Fruit fly (Drosophila melanogaster) whole organism, embryonic: ENCODE data around the gene crq.

Experiments used
- Antp ChIP-seq: fragments of 200-800 bp; sonication (Bioruptor generic); optimal IDR thresholded peaks from 3 replicates; lab custom pipeline; 2016; ENCODE audit warnings: missing biosample characterization, missing genetic modification characterization
- CG10209 ChIP-seq: fragments of 200-800 bp; sonication (Bioruptor generic); optimal IDR thresholded peaks from 3 replicates; lab custom pipeline; 2017; ENCODE audit warnings: missing biosample characterization, mild to moderate bottlenecking, missing genetic modification characterization, missing genetic modification reagents
- CG12391 ChIP-seq: fragments of 200-800 bp; sonication (Bioruptor generic); optimal IDR thresholded peaks from 3 replicates; lab custom pipeline; 2018; ENCODE audit warnings: missing biosample characterization, mild to moderate bottlenecking, missing genetic modification characterization, moderate library complexity
- CG14014 ChIP-seq: fragments of 200-800 bp; sonication (Bioruptor generic); IDR thresholded peaks from 2 replicates; pipeline ENCODE4 v1.3.6; 2022; ENCODE audit warnings: missing biosample characterization, missing genetic modification characterization
- CG18476 ChIP-seq: fragments of 200-800 bp; sonication (Bioruptor generic); optimal IDR thresholded peaks from 2 replicates; lab custom pipeline; 2016; ENCODE audit warnings: missing biosample characterization, mild to moderate bottlenecking, missing genetic modification characterization
- CG2120 ChIP-seq: fragments of 200-800 bp; sonication (Bioruptor generic); optimal IDR thresholded peaks from 3 replicates; lab custom pipeline; 2016; ENCODE audit warnings: missing biosample characterization, missing genetic modification characterization
- CG2202 ChIP-seq: fragments of 200-800 bp; sonication (Bioruptor generic); optimal IDR thresholded peaks from 2 replicates; lab custom pipeline; 2018; ENCODE audit warnings: missing biosample characterization, mild to moderate bottlenecking, missing genetic modification characterization
- CG2875 ChIP-seq: fragments of 200-800 bp; sonication (Bioruptor generic); optimal IDR thresholded peaks from 2 replicates; lab custom pipeline; 2017; ENCODE audit warnings: missing biosample characterization, mild to moderate bottlenecking, missing genetic modification characterization, missing genetic modification reagents
- CG2889 ChIP-seq: fragments of 200-800 bp; sonication (Bioruptor generic); IDR thresholded peaks from 3 replicates; pipeline ENCODE4 v1.3.6; 2022; ENCODE audit warnings: missing biosample characterization, missing genetic modification characterization
- CG30403 ChIP-seq: fragments of 200-800 bp; sonication (Bioruptor generic); optimal IDR thresholded peaks from 3 replicates; lab custom pipeline; 2016; ENCODE audit warnings: missing biosample characterization, missing genetic modification characterization
- CG30431 ChIP-seq: fragments of 200-800 bp; sonication (Bioruptor generic); optimal IDR thresholded peaks from 2 replicates; lab custom pipeline; 2017; ENCODE audit warnings: missing biosample characterization, missing genetic modification characterization
- CG34224 ChIP-seq: fragments of 200-800 bp; sonication (Bioruptor generic); IDR thresholded peaks from 3 replicates; pipeline ENCODE4 v1.3.6; 2022; ENCODE audit warnings: missing biosample characterization, missing genetic modification characterization; ENCODE audit not compliant: partially characterized antibody
- CG34422 ChIP-seq: fragments of 200-800 bp; sonication (Bioruptor generic); IDR thresholded peaks from 3 replicates; pipeline ENCODE4 v1.3.6; 2022; ENCODE audit warnings: missing biosample characterization, missing genetic modification characterization
- CG4360 ChIP-seq: fragments of 200-800 bp; sonication (Bioruptor generic); IDR thresholded peaks from 2 replicates; pipeline ENCODE4 v1.3.6; 2022; ENCODE audit warnings: missing biosample characterization, missing genetic modification characterization
- CG43689 ChIP-seq: fragments of 200-800 bp; sonication (Bioruptor generic); IDR thresholded peaks from 2 replicates; pipeline ENCODE4 v1.3.6; 2022; ENCODE audit warnings: missing biosample characterization, missing genetic modification characterization
- CG5953 ChIP-seq: fragments of 200-800 bp; sonication (Bioruptor generic); IDR thresholded peaks from 2 replicates; pipeline ENCODE4 v1.3.6; 2022; ENCODE audit warnings: missing biosample characterization, missing genetic modification characterization
- CG7839 ChIP-seq: fragments of 200-800 bp; sonication (Bioruptor generic); optimal IDR thresholded peaks from 3 replicates; lab custom pipeline; 2018; ENCODE audit warnings: missing biosample characterization, mild to moderate bottlenecking, missing genetic modification characterization, moderate library complexity
- CG8281 ChIP-seq: fragments of 200-800 bp; sonication (Bioruptor generic); optimal IDR thresholded peaks from 2 replicates; lab custom pipeline; 2018; ENCODE audit warnings: missing biosample characterization, mild to moderate bottlenecking, missing genetic modification characterization, moderate library complexity
- CG8388 ChIP-seq: fragments of 200-800 bp; sonication (Bioruptor generic); optimal IDR thresholded peaks from 2 replicates; lab custom pipeline; 2019; ENCODE audit warnings: missing biosample characterization, mild to moderate bottlenecking, missing genetic modification characterization, moderate library complexity
- CG9215 ChIP-seq: fragments of 200-800 bp; sonication (Bioruptor generic); IDR thresholded peaks from 2 replicates; pipeline ENCODE4 v1.3.6; 2022; ENCODE audit warnings: missing biosample characterization, missing genetic modification characterization
- CG9437 ChIP-seq: fragments of 200-800 bp; sonication (Bioruptor generic); optimal IDR thresholded peaks from 2 replicates; lab custom pipeline; 2018; ENCODE audit warnings: missing biosample characterization, mild to moderate bottlenecking, missing genetic modification characterization
- CG9727 ChIP-seq: fragments of 200-800 bp; sonication (Bioruptor generic); optimal IDR thresholded peaks from 3 replicates; lab custom pipeline; 2017; ENCODE audit warnings: missing biosample characterization, mild to moderate bottlenecking, missing genetic modification characterization
- CG9817 ChIP-seq: fragments of 200-800 bp; sonication (Bioruptor generic); optimal IDR thresholded peaks from 2 replicates; lab custom pipeline; 2018; ENCODE audit warnings: missing biosample characterization, mild to moderate bottlenecking, missing genetic modification characterization, moderate library complexity
- Dek ChIP-seq: fragments of 200-800 bp; sonication (Bioruptor generic); optimal IDR thresholded peaks from 3 replicates; lab custom pipeline; 2019; ENCODE audit warnings: missing biosample characterization, mild to moderate bottlenecking, missing genetic modification characterization, moderate library complexity
- Ets65A ChIP-seq: fragments of 200-800 bp; sonication (Bioruptor generic); peaks from one replicate; lab custom pipeline; 2016; ENCODE audit warnings: missing biosample characterization, missing genetic modification characterization
- Gug ChIP-seq: fragments of 200-800 bp; sonication (Bioruptor generic); IDR thresholded peaks from 4 replicates; pipeline ENCODE4 v1.3.6; 2022; ENCODE audit warnings: missing biosample characterization, missing genetic modification characterization
- HmgD ChIP-seq: fragments of 200-800 bp; sonication (Bioruptor generic); optimal IDR thresholded peaks from 3 replicates; lab custom pipeline; 2016; ENCODE audit warnings: missing biosample characterization, missing genetic modification characterization
- Hr3 ChIP-seq: fragments of 200-800 bp; sonication (Bioruptor generic); optimal IDR thresholded peaks from 3 replicates; lab custom pipeline; 2016; ENCODE audit warnings: missing biosample characterization, missing genetic modification characterization
- Meics ChIP-seq: fragments of 200-800 bp; sonication (Bioruptor generic); optimal IDR thresholded peaks from 2 replicates; lab custom pipeline; 2017; ENCODE audit warnings: missing biosample characterization, mild to moderate bottlenecking, missing genetic modification characterization
- Neu2 ChIP-seq: fragments of 200-800 bp; sonication (Bioruptor generic); optimal IDR thresholded peaks from 3 replicates; lab custom pipeline; 2016; ENCODE audit warnings: missing biosample characterization, missing genetic modification characterization, borderline replicate concordance
- NfI ChIP-seq: fragments of 200-800 bp; sonication (Bioruptor generic); optimal IDR thresholded peaks from 3 replicates; lab custom pipeline; 2018; ENCODE audit warnings: missing biosample characterization, mild to moderate bottlenecking, missing genetic modification characterization, moderate library complexity
- Sox100B ChIP-seq: fragments of 200-800 bp; sonication (Bioruptor generic); optimal IDR thresholded peaks from 3 replicates; lab custom pipeline; 2018; ENCODE audit warnings: missing biosample characterization, mild to moderate bottlenecking, missing genetic modification characterization
- Spps ChIP-seq: fragments of 200-800 bp; sonication (Bioruptor generic); optimal IDR thresholded peaks from 2 replicates; lab custom pipeline; 2018; ENCODE audit warnings: missing biosample characterization, mild to moderate bottlenecking, missing genetic modification characterization
- bbx ChIP-seq: fragments of 200-800 bp; sonication (Bioruptor generic); IDR thresholded peaks from 2 replicates; pipeline ENCODE4 v1.3.6; 2022; ENCODE audit warnings: missing biosample characterization, missing genetic modification characterization; ENCODE audit not compliant: partially characterized antibody
- crc ChIP-seq: fragments of 200-800 bp; sonication (Bioruptor generic); optimal IDR thresholded peaks from 2 replicates; lab custom pipeline; 2016; ENCODE audit warnings: missing biosample characterization, missing genetic modification characterization
- dmrt99B ChIP-seq: fragments of 200-800 bp; sonication (Bioruptor generic); optimal IDR thresholded peaks from 2 replicates; lab custom pipeline; 2018; ENCODE audit warnings: missing biosample characterization, mild to moderate bottlenecking, missing genetic modification characterization, moderate library complexity
- esg ChIP-seq: fragments of 200-800 bp; sonication (Bioruptor generic); conservative IDR thresholded peaks from 2 replicates; pipeline ENCODE4 v1.3.6; 2022; ENCODE audit warnings: missing biosample characterization, missing genetic modification characterization
- fd64A ChIP-seq: fragments of 200-800 bp; sonication (Bioruptor generic); optimal IDR thresholded peaks from 3 replicates; lab custom pipeline; 2018; ENCODE audit warnings: missing biosample characterization, mild to moderate bottlenecking, missing genetic modification characterization
- ind ChIP-seq: fragments of 200-800 bp; sonication (Bioruptor generic); optimal IDR thresholded peaks from 3 replicates; lab custom pipeline; 2016; ENCODE audit warnings: missing biosample characterization, missing genetic modification characterization
- insv ChIP-seq, 2 experiments: fragments of 200-800 bp; sonication (Bioruptor generic); optimal IDR thresholded peaks; 3 replicates each; lab custom pipeline; 2016 to 2018; ENCODE audit warnings: missing biosample characterization in 2 of 2, missing genetic modification characterization in 2 of 2
- jumu ChIP-seq: fragments of 200-800 bp; sonication (Bioruptor generic); optimal IDR thresholded peaks from 3 replicates; lab custom pipeline; 2016; ENCODE audit warnings: missing biosample characterization, missing genetic modification characterization
- lilli ChIP-seq: fragments of 200-800 bp; sonication (Bioruptor generic); optimal IDR thresholded peaks from 3 replicates; lab custom pipeline; 2016; ENCODE audit warnings: missing biosample characterization, missing genetic modification characterization
- luna ChIP-seq: fragments of 200-800 bp; sonication (Bioruptor generic); optimal IDR thresholded peaks from 2 replicates; lab custom pipeline; 2016; ENCODE audit warnings: missing biosample characterization, missing genetic modification characterization
- pzg ChIP-seq: fragments of 200-800 bp; sonication (Bioruptor generic); optimal IDR thresholded peaks from 3 replicates; lab custom pipeline; 2018; ENCODE audit warnings: missing biosample characterization, mild to moderate bottlenecking, missing genetic modification characterization, moderate library complexity
- scrt ChIP-seq: fragments of 200-800 bp; sonication (Bioruptor generic); optimal IDR thresholded peaks from 2 replicates; lab custom pipeline; 2018; ENCODE audit warnings: missing biosample characterization, mild to moderate bottlenecking, missing genetic modification characterization, moderate library complexity
- sd ChIP-seq: fragments of 200-800 bp; sonication (Bioruptor generic); optimal IDR thresholded peaks from 3 replicates; lab custom pipeline; 2018; ENCODE audit warnings: missing biosample characterization, mild to moderate bottlenecking, missing genetic modification characterization, moderate library complexity
- tap ChIP-seq: fragments of 200-800 bp; optimal IDR thresholded peaks from 3 replicates; lab custom pipeline; 2019; ENCODE audit warnings: missing biosample characterization, mild to moderate bottlenecking, missing genetic modification characterization, moderate library complexity
- trem ChIP-seq: fragments of 200-800 bp; optimal IDR thresholded peaks from 3 replicates; lab custom pipeline; 2019; ENCODE audit warnings: missing biosample characterization, mild to moderate bottlenecking, missing genetic modification characterization, moderate library complexity
- wor ChIP-seq: fragments of 200-800 bp; sonication (Bioruptor generic); IDR thresholded peaks from 2 replicates; pipeline ENCODE4 v1.3.6; 2022; ENCODE audit warnings: missing biosample characterization, missing genetic modification characterization

The crq gene

DNA sequence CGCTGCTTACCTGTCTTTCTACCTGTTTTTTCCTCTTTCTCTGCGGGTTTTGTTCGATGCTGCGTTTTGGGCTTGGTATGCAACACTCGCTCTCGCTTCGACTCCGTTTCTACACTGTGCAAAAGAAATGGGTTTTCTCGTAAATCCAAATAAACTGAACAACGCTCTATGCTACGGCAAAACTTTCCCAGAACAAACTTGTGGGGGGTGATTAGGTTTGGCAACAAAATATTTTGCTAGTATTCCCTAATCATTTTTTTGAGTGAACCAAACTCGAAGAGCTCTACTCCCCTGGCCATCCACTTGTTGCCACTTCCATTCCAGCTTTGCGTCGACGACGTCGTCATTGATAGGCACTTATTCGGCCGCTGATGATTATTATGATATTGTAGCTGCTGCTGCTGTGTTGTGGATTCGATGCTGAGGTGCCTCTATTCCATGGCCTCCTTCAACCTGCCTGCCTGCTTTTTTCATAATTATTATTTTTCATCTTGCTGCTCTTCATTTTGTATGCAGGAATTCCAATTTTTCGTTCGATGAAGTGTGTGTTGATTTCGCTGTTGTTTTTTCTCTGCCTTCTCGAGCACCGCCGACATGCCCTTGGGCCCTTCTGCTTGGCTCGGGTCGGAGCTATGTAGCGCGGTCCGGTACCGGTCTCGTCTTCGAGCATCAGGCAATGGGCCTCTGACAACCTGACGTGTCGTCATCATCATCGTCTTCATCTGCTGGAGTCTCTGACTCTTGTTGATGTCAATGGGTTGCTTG lies 10.7 kb downstream of the crq start (continued):
- TF ChIP-seq CG8281 (tag; lab: Kevin White, UChicago) (peak; percentile 47), CG43689 (GFP tag; lab: Robert Waterston, UW) (peak; percentile 28; the same call in 1 of the 2 replicates), CG18476 (peak; percentile 53), luna (GFP tag; lab: Kevin White, UChicago) (no peak), CG12391 (tag; lab: Kevin White, UChicago) (peak; percentile 87), trem (tag; lab: Kevin White, UChicago) (peak; percentile 83), CG9215 (peak; percentile 27; the same call in 1 of the 2 replicates), crc (GFP tag; lab: Kevin White, UChicago) (peak; percentile 57), lilli (GFP tag; lab: Kevin White, UChicago) (peak; percentile 74), HmgD (GFP tag; lab: Kevin White, UChicago) (no peak), CG4360 (GFP tag; lab: Robert Waterston, UW) (peak; percentile 63), Neu2 (GFP tag; lab: Kevin White, UChicago) (no peak), CG2875 (GFP tag; lab: Kevin White, UChicago) (peak; percentile 77), CG34422 (GFP tag; lab: Robert Waterston, UW) (peak; percentile 87), Spps (peak; percentile 81), CG34224 (GFP tag; lab: Robert Waterston, UW) (no peak), CG2202 (tag; lab: Kevin White, UChicago) (peak; percentile 81), CG2120 (GFP tag; lab: Kevin White, UChicago) (no peak), fd64A (GFP tag; lab: Kevin White, UChicago) (peak; percentile 76), Hr3 (GFP tag; lab: Kevin White, UChicago) (peak; percentile 75), ind (peak; percentile 76), CG9437 (peak; percentile 38), Antp (GFP tag; lab: Kevin White, UChicago) (peak; percentile 89), CG9817 (tag; lab: Kevin White, UChicago) (peak; percentile 29), esg (GFP tag; lab: Robert Waterston, UW) (peak; percentile 87), Gug (GFP tag; lab: Robert Waterston, UW) (peak; percentile 84; the same call in 3 of the 4 replicates), wor (GFP tag; lab: Robert Waterston, UW) (peak; percentile 77), Sox100B (GFP tag; lab: Kevin White, UChicago) (no peak), CG5953 (GFP tag; lab: Robert Waterston, UW) (peak; percentile 92), CG30403 (GFP tag; lab: Kevin White, UChicago) (peak; percentile 78), bbx (GFP tag; lab: Robert Waterston, UW) (no peak), sd (tag; lab: Kevin White, UChicago) (peak; percentile 98), CG14014 (peak; percentile 57; the same call in 1 of the 2 replicates), dmrt99B (tag; lab: Kevin White, UChicago) (peak; percentile 92), scrt (GFP tag; lab: Kevin White, UChicago) (no peak), CG10209 (GFP tag; lab: Kevin White, UChicago) (peak; percentile 79), CG8388 (GFP tag; lab: Kevin White, UChicago) (peak; percentile 78), tap (tag; lab: Kevin White, UChicago) (peak; percentile 79), CG2889 (GFP tag; lab: Robert Waterston, UW) (peak; percentile 45; the same call in 1 of the 3 replicates), CG9727 (GFP tag; lab: Kevin White, UChicago) (peak; percentile 85), insv (GFP tag; optimal IDR thresholded peaks at IDR 0.05; lab: Kevin White, UChicago) (no peak), pzg (GFP tag; lab: Kevin White, UChicago) (no peak), CG7839 (peak; percentile 82), Ets65A (peak; percentile 97), Dek (tag; lab: Kevin White, UChicago) (peak; percentile 51), CG30431 (GFP tag; lab: Kevin White, UChicago) (peak; percentile 85), Meics (GFP tag; lab: Kevin White, UChicago) (peak; percentile 37), NfI (GFP tag; lab: Kevin White, UChicago) (peak; percentile 75), jumu (GFP tag; lab: Kevin White, UChicago) (peak; percentile 81)
